Worm (Caenorhabditis elegans) whole organism, young adult: Measurements from ENCODE around the gene F10G2.1.

Source experiments
- ceh-79 ChIP-seq: sonication (generic microtip); optimal IDR thresholded peaks from 2 replicates; lab custom pipeline; 2017; ENCODE audit warnings: mild to moderate bottlenecking, missing genetic modification characterization, missing compliant biosample characterization
- repo-1 ChIP-seq: sonication (generic microtip); optimal IDR thresholded peaks from 2 replicates; lab custom pipeline; 2017; ENCODE audit warnings: mild to moderate bottlenecking, missing genetic modification characterization, missing compliant biosample characterization
- sdz-38 ChIP-seq: sonication (generic microtip); optimal IDR thresholded peaks from 2 replicates; lab custom pipeline; 2016; ENCODE audit warnings: missing genotype, missing genetic modification characterization, missing compliant biosample characterization
- somi-1 ChIP-seq: fragments of 200-800 bp; sonication (Bioruptor generic); optimal IDR thresholded peaks from 2 replicates; lab custom pipeline; 2018; ENCODE audit warnings: mild to moderate bottlenecking, missing genetic modification characterization, missing compliant biosample characterization

DNA sequence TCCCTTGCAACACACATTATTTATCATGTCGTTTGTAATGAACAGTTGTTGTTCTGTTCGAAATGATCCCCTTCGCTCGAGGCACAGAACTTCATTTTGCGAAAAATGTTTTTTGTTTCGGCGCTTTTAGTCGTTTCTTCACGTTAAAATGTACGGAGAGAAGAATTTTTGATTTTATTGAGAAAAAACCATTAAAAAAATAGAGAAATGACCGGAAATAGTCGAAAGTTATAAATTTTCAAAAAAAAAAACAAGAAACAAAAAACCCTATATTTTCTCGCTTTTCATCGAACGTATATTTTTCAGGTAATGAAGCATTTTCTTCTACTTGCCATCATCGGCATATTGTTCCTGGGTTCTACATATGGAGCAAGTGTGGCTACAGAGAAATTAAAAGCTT is at the start of gene F10G2.1:
- TF ChIP-seq repo-1 (tag; lab: Kevin White, UChicago): no peak
- no peak for TF ChIP-seq somi-1
- no peak for TF ChIP-seq sdz-38
- no peak for TF ChIP-seq ceh-79
